Fruit fly (Drosophila melanogaster) whole organism, wandering third instar larva: ENCODE results near the gene CG31493.

Experiments
- Mio ChIP-seq: sonication (Bioruptor generic); optimal IDR thresholded peaks from 2 replicates; lab custom pipeline; 2016; ENCODE audit warnings: missing biosample characterization, missing genetic modification characterization
- lola ChIP-seq: fragments of >200 bp; optimal IDR thresholded peaks from 2 replicates; lab custom pipeline; 2017; ENCODE audit warnings: missing biosample characterization, missing genetic modification characterization
- sv ChIP-seq: fragments of 200-800 bp; sonication (Bioruptor generic); optimal IDR thresholded peaks from 3 replicates; lab custom pipeline; 2016; ENCODE audit warnings: missing biosample characterization, missing genetic modification characterization
- usp ChIP-seq: fragments of >200 bp; optimal IDR thresholded peaks from 2 replicates; lab custom pipeline; 2017; ENCODE audit warnings: missing biosample characterization, missing genetic modification characterization

- TF ChIP-seq sv (GFP tag; lab: Kevin White, UChicago) (no peak), lola (GFP tag; lab: Kevin White, UChicago) (no peak), usp (GFP tag; lab: Kevin White, UChicago) (no peak), Mio (GFP tag; lab: Kevin White, UChicago) (no peak)
Observed at dm6 chr3R:7123073-7123572, 8.2 kb upstream of the CG31493 start.
